Fruit fly (Drosophila melanogaster) whole organism, pupa: ENCODE measurements around the gene Cad99C.

ENCODE experiments used
- CG10348 ChIP-seq: fragments of 200-800 bp; sonication (Bioruptor generic); IDR thresholded peaks from 2 replicates; pipeline ENCODE4 v1.3.6; 2022; ENCODE audit warnings: missing biosample characterization, missing genetic modification characterization
- CG12605 ChIP-seq: fragments of 200-800 bp; sonication (Bioruptor generic); IDR thresholded peaks from 2 replicates; pipeline ENCODE4 v1.3.6; 2022; ENCODE audit warnings: missing biosample characterization, missing genetic modification characterization
- CG13204 ChIP-seq: fragments of 200-800 bp; sonication (Bioruptor generic); optimal IDR thresholded peaks from 2 replicates; lab custom pipeline; 2018; ENCODE audit warnings: missing biosample characterization, mild to moderate bottlenecking, missing genetic modification characterization, moderate library complexity
- CG14655 ChIP-seq: fragments of 200-800 bp; sonication (Bioruptor generic); optimal IDR thresholded peaks from 3 replicates; lab custom pipeline; 2017; ENCODE audit warnings: mild to moderate bottlenecking, missing biosample characterization, missing genetic modification reagents, missing genetic modification characterization
- CG15710 ChIP-seq: fragments of 200-800 bp; sonication (Bioruptor generic); optimal IDR thresholded peaks from 2 replicates; lab custom pipeline; 2018; ENCODE audit warnings: missing biosample characterization, mild to moderate bottlenecking, missing genetic modification characterization, moderate library complexity
- CG17806 ChIP-seq: fragments of 200-800 bp; sonication (Bioruptor generic); optimal IDR thresholded peaks from 2 replicates; lab custom pipeline; 2018; ENCODE audit warnings: missing biosample characterization, mild to moderate bottlenecking, missing genetic modification characterization, moderate library complexity
- CG32121 ChIP-seq: fragments of 200-800 bp; sonication (Bioruptor generic); IDR thresholded peaks from 2 replicates; pipeline ENCODE4 v1.3.6; 2022; ENCODE audit warnings: missing biosample characterization, missing genetic modification characterization
- CG34367 ChIP-seq: fragments of 200-800 bp; sonication (Bioruptor generic); optimal IDR thresholded peaks from 2 replicates; lab custom pipeline; 2018; ENCODE audit warnings: missing biosample characterization, mild to moderate bottlenecking, missing genetic modification characterization
- CG4496 ChIP-seq: fragments of 200-800 bp; sonication (Bioruptor generic); IDR thresholded peaks from 3 replicates; pipeline ENCODE4 v1.3.6; 2022; ENCODE audit warnings: missing biosample characterization, missing genetic modification characterization
- CG8159 ChIP-seq: fragments of 200-800 bp; sonication (Bioruptor generic); optimal IDR thresholded peaks from 3 replicates; lab custom pipeline; 2018; ENCODE audit warnings: missing biosample characterization, mild to moderate bottlenecking, missing genetic modification characterization, moderate library complexity
- CG8301 ChIP-seq: fragments of 200-800 bp; sonication (Bioruptor generic); optimal IDR thresholded peaks from 2 replicates; lab custom pipeline; 2018; ENCODE audit warnings: missing biosample characterization, mild to moderate bottlenecking, missing genetic modification characterization
- CG9948 ChIP-seq: fragments of 200-800 bp; sonication (Bioruptor generic); optimal IDR thresholded peaks from 2 replicates; lab custom pipeline; 2018; ENCODE audit warnings: missing biosample characterization, mild to moderate bottlenecking, missing genetic modification characterization, moderate library complexity
- D1 ChIP-seq: fragments of 200-800 bp; sonication (Bioruptor generic); optimal IDR thresholded peaks from 2 replicates; lab custom pipeline; 2018; ENCODE audit warnings: missing biosample characterization, mild to moderate bottlenecking, missing genetic modification characterization, moderate library complexity
- EcR ChIP-seq: fragments of 200-800 bp; sonication (Bioruptor generic); optimal IDR thresholded peaks from 3 replicates; lab custom pipeline; 2019; ENCODE audit warnings: missing biosample characterization, missing genetic modification characterization, mild to moderate bottlenecking, moderate library complexity, missing genetic modification reagents
- Ets98B ChIP-seq: fragments of 200-800 bp; sonication (Bioruptor generic); IDR thresholded peaks from 2 replicates; pipeline ENCODE4 v1.3.6; 2022; ENCODE audit warnings: missing biosample characterization, missing genetic modification characterization
- Pif1A ChIP-seq: fragments of 200-800 bp; sonication (Bioruptor generic); optimal IDR thresholded peaks from 3 replicates; lab custom pipeline; 2016; ENCODE audit warnings: missing biosample characterization, missing genetic modification characterization
- Pif1B ChIP-seq: fragments of 200-800 bp; sonication (Bioruptor generic); optimal IDR thresholded peaks from 3 replicates; lab custom pipeline; 2016; ENCODE audit warnings: missing biosample characterization, missing genetic modification characterization
- Snoo ChIP-seq: fragments of 200-800 bp; sonication (Bioruptor generic); optimal IDR thresholded peaks from 3 replicates; lab custom pipeline; 2017; ENCODE audit warnings: missing biosample characterization, mild to moderate bottlenecking, missing genetic modification characterization, inconsistent platforms
- fd96Ca ChIP-seq: fragments of 200-800 bp; sonication (Bioruptor generic); IDR thresholded peaks from 3 replicates; pipeline ENCODE4 v1.3.6; 2022; ENCODE audit warnings: missing biosample characterization, missing genetic modification characterization
- gl ChIP-seq: fragments of 200-800 bp; sonication (Bioruptor generic); optimal IDR thresholded peaks from 2 replicates; lab custom pipeline; 2018; ENCODE audit warnings: missing biosample characterization, mild to moderate bottlenecking, missing genetic modification characterization
- rn ChIP-seq: fragments of 200-800 bp; sonication (Bioruptor generic); IDR thresholded peaks from 2 replicates; pipeline ENCODE4 v1.3.6; 2022; ENCODE audit warnings: missing biosample characterization, missing genetic modification characterization

The Cad99C gene

dm6 chr3R:29818434-29819268, 22.8 kb upstream of the Cad99C start, which contains the start of gene neo:
Gene neo (plus strand): TSS chr3R:29819131.
- TF ChIP-seq EcR (GFP tag; lab: Kevin White, UChicago) (peak; percentile 87), CG14655 (GFP tag; lab: Kevin White, UChicago) (no peak), CG13204 (GFP tag; lab: Kevin White, UChicago) (no peak), Pif1A (GFP tag; lab: Kevin White, UChicago) (no peak)
- TF ChIP-seq, all 21 proteins: peak for 1

dm6 chr3R:29829228-29829786, 12.2 kb upstream of the Cad99C start:
- peak; percentile 5 for TF ChIP-seq Pif1B (GFP tag; lab: Kevin White, UChicago)
- no peak for TF ChIP-seq D1
- TF ChIP-seq fd96Ca: 0 out of 3 replicates have a peak, but pooled peaks have one; percentile 5
- peak; percentile 95 for TF ChIP-seq EcR (GFP tag; lab: Kevin White, UChicago)
- 0 out of 2 replicates have a peak, but pooled peaks have one; percentile 20 for TF ChIP-seq Ets98B (GFP tag; lab: Robert Waterston, UW)
- peak; percentile 43 for TF ChIP-seq CG13204 (GFP tag; lab: Kevin White, UChicago)
- TF ChIP-seq, all 21 proteins: peak for 5

dm6 chr3R:29830925-29831324, 10.5 kb upstream of the Cad99C start:
- TF ChIP-seq CG14655 (GFP tag; lab: Kevin White, UChicago) (peak; percentile 6), CG4496 (GFP tag; lab: Robert Waterston, UW) (no peak)

dm6 chr3R:29834759-29835709, 6.4 kb upstream of the Cad99C start, which contains the start of gene Atg16:
Gene Atg16 (minus strand): TSS chr3R:29835101.
- TF ChIP-seq D1 (no peak), CG12605 (GFP tag; lab: Robert Waterston, UW) (no peak), CG14655 (GFP tag; lab: Kevin White, UChicago) (no peak), CG4496 (GFP tag; lab: Robert Waterston, UW) (no peak), EcR (GFP tag; lab: Kevin White, UChicago) (no peak), CG10348 (GFP tag; lab: Robert Waterston, UW) (no peak), Pif1B (GFP tag; lab: Kevin White, UChicago) (no peak), Pif1A (GFP tag; lab: Kevin White, UChicago) (no peak), CG8159 (tag; lab: Kevin White, UChicago) (no peak), Snoo (tag; lab: Kevin White, UChicago) (no peak), CG34367 (tag; lab: Kevin White, UChicago) (no peak), Ets98B (GFP tag; lab: Robert Waterston, UW) (no peak), fd96Ca (no peak)
- TF ChIP-seq, all 21 proteins: peak for 0

- TF ChIP-seq CG32121 (GFP tag; lab: Robert Waterston, UW) (no peak), EcR (GFP tag; lab: Kevin White, UChicago) (no peak), Ets98B (GFP tag; lab: Robert Waterston, UW) (no peak), fd96Ca (no peak), CG8159 (tag; lab: Kevin White, UChicago) (no peak), rn (GFP tag; lab: Robert Waterston, UW) (no peak), gl (tag; lab: Kevin White, UChicago) (no peak), CG8301 (no peak), CG9948 (tag; lab: Kevin White, UChicago) (no peak), Pif1A (GFP tag; lab: Kevin White, UChicago) (no peak), CG15710 (tag; lab: Kevin White, UChicago) (no peak), CG13204 (GFP tag; lab: Kevin White, UChicago) (no peak), CG10348 (GFP tag; lab: Robert Waterston, UW) (no peak), Snoo (tag; lab: Kevin White, UChicago) (no peak), CG17806 (tag; lab: Kevin White, UChicago) (no peak), CG12605 (GFP tag; lab: Robert Waterston, UW) (no peak)
These were observed 5.8 kb upstream of the Cad99C start, which contains the start of gene Prtl99C for dm6 chr3R:29835710-29836049. Gene Prtl99C (plus strand): TSS chr3R:29835950.

- TF ChIP-seq Ets98B (GFP tag; lab: Robert Waterston, UW) (no peak), Pif1A (GFP tag; lab: Kevin White, UChicago) (no peak), CG13204 (GFP tag; lab: Kevin White, UChicago) (no peak), CG15710 (tag; lab: Kevin White, UChicago) (no peak), fd96Ca (no peak), Pif1B (GFP tag; lab: Kevin White, UChicago) (no peak), CG10348 (GFP tag; lab: Robert Waterston, UW) (no peak), gl (tag; lab: Kevin White, UChicago) (no peak), CG14655 (GFP tag; lab: Kevin White, UChicago) (no peak), CG32121 (GFP tag; lab: Robert Waterston, UW) (no peak), rn (GFP tag; lab: Robert Waterston, UW) (no peak)
These were observed 5.3 kb upstream of the Cad99C start, which contains the start of gene CG42592 for dm6 chr3R:29836188-29836587. Gene CG42592 (minus strand): TSS chr3R:29836288.
